Worm (Caenorhabditis elegans) whole organism, L4/young adult: Measurements from ENCODE around the gene K03B4.4.

Experiments used
- W03F9.2 ChIP-seq: fragments of 150-350 bp; optimal IDR thresholded peaks from 2 replicates; lab custom pipeline; 2014; ENCODE audit warnings: missing biosample characterization, missing genetic modification characterization
- dao-5 ChIP-seq: sonication (generic microtip); optimal IDR thresholded peaks from 2 replicates; lab custom pipeline; 2016; ENCODE audit warnings: missing genotype, missing genetic modification characterization, moderate library complexity, missing compliant biosample characterization
- him-1 ChIP-seq: sonication (generic microtip); optimal IDR thresholded peaks from 2 replicates; lab custom pipeline; 2016; ENCODE audit warnings: missing genotype, missing genetic modification reagents, missing genetic modification characterization, missing compliant biosample characterization

- no peak for TF ChIP-seq him-1 (tag; lab: Kevin White, UChicago)
- no peak for TF ChIP-seq dao-5 (tag; lab: Kevin White, UChicago)
- no peak for TF ChIP-seq W03F9.2 (tag; lab: Kevin White, UChicago)
Measured at ce11 chrV:4687944-4688505, 6.3 kb downstream of the K03B4.4 start, which contains the start of gene K03B4.2.
